Fruit fly (Drosophila melanogaster) whole organism, embryonic: ENCODE data around the gene CG34282.
A peak's percentile ranks its signal among the peaks of the same experiment; 100 is the strongest.

Source experiments
- BEAF-32 ChIP-seq: fragments of 200-800 bp; sonication (Bioruptor generic); optimal IDR thresholded peaks from 3 replicates; lab custom pipeline; 2017; ENCODE audit warnings: missing biosample characterization, missing genetic modification characterization, mild to moderate bottlenecking, moderate library complexity, missing genetic modification reagents
- CG10321 ChIP-seq: fragments of 200-800 bp; sonication (Bioruptor generic); IDR thresholded peaks from 2 replicates; pipeline ENCODE4 v1.3.6; 2022; ENCODE audit warnings: missing biosample characterization, missing genetic modification characterization
- CG10565 ChIP-seq: fragments of 200-800 bp; sonication (Bioruptor generic); optimal IDR thresholded peaks from 3 replicates; lab custom pipeline; 2016; ENCODE audit warnings: missing biosample characterization, mild to moderate bottlenecking, missing genetic modification characterization
- CG11695 ChIP-seq: fragments of 200-800 bp; sonication (Bioruptor generic); IDR thresholded peaks from 3 replicates; pipeline ENCODE4 v1.3.6; 2022; ENCODE audit warnings: missing biosample characterization, missing genetic modification characterization
- CG12219 ChIP-seq: fragments of 200-800 bp; sonication (Bioruptor generic); optimal IDR thresholded peaks from 3 replicates; lab custom pipeline; 2018; ENCODE audit warnings: missing biosample characterization, mild to moderate bottlenecking, missing genetic modification characterization
- CG12236 ChIP-seq: fragments of 200-800 bp; sonication (Bioruptor generic); optimal IDR thresholded peaks from 2 replicates; lab custom pipeline; 2016; ENCODE audit warnings: missing biosample characterization, missing genetic modification characterization
- CG13287 ChIP-seq: fragments of 200-800 bp; sonication (Bioruptor generic); IDR thresholded peaks from 2 replicates; pipeline ENCODE4 v1.3.6; 2022; ENCODE audit warnings: missing biosample characterization, missing genetic modification characterization; ENCODE audit not compliant: partially characterized antibody
- CG15269 ChIP-seq: fragments of 200-800 bp; sonication (Bioruptor generic); optimal IDR thresholded peaks from 2 replicates; lab custom pipeline; 2018; ENCODE audit warnings: missing biosample characterization, mild to moderate bottlenecking, missing genetic modification characterization, moderate library complexity
- CG17568 ChIP-seq: fragments of 200-800 bp; sonication (Bioruptor generic); optimal IDR thresholded peaks from 2 replicates; lab custom pipeline; 2018; ENCODE audit warnings: missing biosample characterization, mild to moderate bottlenecking, missing genetic modification characterization, moderate library complexity
- CG3407 ChIP-seq: fragments of 200-800 bp; sonication (Bioruptor generic); optimal IDR thresholded peaks from 2 replicates; lab custom pipeline; 2018; ENCODE audit warnings: missing biosample characterization, mild to moderate bottlenecking, missing genetic modification characterization
- CG4424 ChIP-seq: fragments of 200-800 bp; sonication (Bioruptor generic); optimal IDR thresholded peaks from 3 replicates; lab custom pipeline; 2016; ENCODE audit warnings: missing biosample characterization, missing genetic modification characterization
- CG6813 ChIP-seq: fragments of 200-800 bp; sonication (Bioruptor generic); optimal IDR thresholded peaks from 2 replicates; lab custom pipeline; 2017; ENCODE audit warnings: missing biosample characterization, missing genetic modification characterization, mild to moderate bottlenecking, moderate library complexity, missing genetic modification reagents
- CG8944 ChIP-seq: fragments of 200-800 bp; sonication (Bioruptor generic); optimal IDR thresholded peaks from 3 replicates; lab custom pipeline; 2016; ENCODE audit warnings: missing biosample characterization, missing genetic modification characterization
- CoRest ChIP-seq: fragments of 200-800 bp; sonication (Bioruptor generic); optimal IDR thresholded peaks from 3 replicates; lab custom pipeline; 2018; ENCODE audit warnings: missing biosample characterization, mild to moderate bottlenecking, missing genetic modification characterization, moderate library complexity
- Dek ChIP-seq: fragments of 200-800 bp; sonication (Bioruptor generic); optimal IDR thresholded peaks from 3 replicates; lab custom pipeline; 2019; ENCODE audit warnings: missing biosample characterization, mild to moderate bottlenecking, missing genetic modification characterization, moderate library complexity
- Dip3 ChIP-seq: fragments of 200-800 bp; sonication (Bioruptor generic); optimal IDR thresholded peaks from 3 replicates; lab custom pipeline; 2016; ENCODE audit warnings: missing biosample characterization, missing genetic modification characterization
- Doc2 ChIP-seq: fragments of 200-800 bp; sonication (Bioruptor generic); IDR thresholded peaks from 2 replicates; pipeline ENCODE4 v1.3.6; 2022; ENCODE audit warnings: missing biosample characterization, missing genetic modification characterization
- Elba2 ChIP-seq: fragments of 200-800 bp; sonication (Bioruptor generic); optimal IDR thresholded peaks from 3 replicates; lab custom pipeline; 2016; ENCODE audit warnings: missing biosample characterization, missing genetic modification characterization
- Hey ChIP-seq: fragments of 200-800 bp; sonication (Bioruptor generic); optimal IDR thresholded peaks from 3 replicates; lab custom pipeline; 2018; ENCODE audit warnings: missing biosample characterization, mild to moderate bottlenecking, missing genetic modification characterization
- Kr ChIP-seq: fragments of 200-800 bp; sonication (Bioruptor generic); optimal IDR thresholded peaks from 2 replicates; lab custom pipeline; 2017; ENCODE audit warnings: missing biosample characterization, mild to moderate bottlenecking, missing genetic modification characterization
- Lpt ChIP-seq: fragments of >200 bp; optimal IDR thresholded peaks from 2 replicates; lab custom pipeline; 2018; ENCODE audit warnings: missing biosample characterization, missing genetic modification characterization
- NC2α ChIP-seq: fragments of 200-800 bp; sonication (Bioruptor generic); optimal IDR thresholded peaks from 2 replicates; lab custom pipeline; 2016; ENCODE audit warnings: missing biosample characterization, missing genetic modification characterization
- Nf-YA ChIP-seq: fragments of 200-800 bp; sonication (Bioruptor generic); IDR thresholded peaks from 2 replicates; pipeline ENCODE4 v1.3.6; 2022; ENCODE audit warnings: missing biosample characterization, missing genetic modification characterization
- TFAM ChIP-seq: fragments of 200-800 bp; sonication (Bioruptor generic); optimal IDR thresholded peaks from 2 replicates; lab custom pipeline; 2017; ENCODE audit warnings: missing biosample characterization, missing genetic modification characterization, inconsistent platforms
- abd-A ChIP-seq: fragments of 200-800 bp; sonication (Bioruptor generic); optimal IDR thresholded peaks from 3 replicates; lab custom pipeline; 2019; ENCODE audit warnings: missing biosample characterization, mild to moderate bottlenecking, missing genetic modification characterization, moderate library complexity
- bsh ChIP-seq, 2 experiments: fragments of 200-800 bp; sonication (Bioruptor generic); optimal IDR thresholded peaks; 2 replicates each; lab custom pipeline; 2017 to 2018; ENCODE audit warnings: mild to moderate bottlenecking in 2 of 2, missing biosample characterization in 2 of 2, missing genetic modification characterization in 2 of 2, moderate library complexity in 1 of 2
- cas ChIP-seq: fragments of 200-800 bp; sonication (Bioruptor generic); IDR thresholded peaks from 2 replicates; pipeline ENCODE4 v1.3.6; 2022; ENCODE audit warnings: missing biosample characterization, missing genetic modification characterization
- chinmo ChIP-seq: fragments of 200-800 bp; sonication (Bioruptor generic); IDR thresholded peaks from 4 replicates; pipeline ENCODE4 v1.3.6; 2022; ENCODE audit warnings: missing biosample characterization, missing genetic modification characterization; ENCODE audit not compliant: partially characterized antibody
- croc ChIP-seq: fragments of 200-800 bp; sonication (Bioruptor generic); conservative IDR thresholded peaks from 3 replicates; pipeline ENCODE4 v1.3.6; 2022; ENCODE audit warnings: missing biosample characterization, missing genetic modification characterization
- emc ChIP-seq: fragments of 200-800 bp; sonication (Bioruptor generic); optimal IDR thresholded peaks from 2 replicates; lab custom pipeline; 2016; ENCODE audit warnings: missing biosample characterization, missing genetic modification characterization
- exex ChIP-seq: fragments of 200-800 bp; sonication (Bioruptor generic); optimal IDR thresholded peaks from 4 replicates; lab custom pipeline; 2018; ENCODE audit warnings: missing biosample characterization, mild to moderate bottlenecking, missing genetic modification characterization, moderate library complexity
- her ChIP-seq: fragments of 200-800 bp; sonication (Bioruptor generic); optimal IDR thresholded peaks from 2 replicates; lab custom pipeline; 2016; ENCODE audit warnings: missing biosample characterization, missing genetic modification characterization
- hkb ChIP-seq, 2 experiments: fragments of 200-800 bp in 1 of 2; fragments of >200 bp in 1 of 2; sonication (Bioruptor generic) in 1 of 2; IDR thresholded peaks in 1 of 2; optimal IDR thresholded peaks in 1 of 2; 2 replicates each; pipeline versions ENCODE4 v1.3.6 to Lab custom; 2017 to 2022; ENCODE audit warnings: missing biosample characterization in 1 of 2, missing genetic modification characterization in 1 of 2
- inv ChIP-seq: fragments of 200-800 bp; sonication (Bioruptor generic); IDR thresholded peaks from 2 replicates; pipeline ENCODE4 v1.3.6; 2022; ENCODE audit warnings: missing biosample characterization, missing genetic modification characterization; ENCODE audit not compliant: partially characterized antibody
- knrl ChIP-seq: fragments of 200-800 bp; sonication (Bioruptor generic); IDR thresholded peaks from 3 replicates; pipeline ENCODE4 v1.3.6; 2022; ENCODE audit warnings: missing biosample characterization, missing genetic modification characterization; ENCODE audit not compliant: partially characterized antibody
- nerfin-1 ChIP-seq: fragments of 200-800 bp; sonication (Bioruptor generic); optimal IDR thresholded peaks from 3 replicates; lab custom pipeline; 2019; ENCODE audit warnings: missing biosample characterization, mild to moderate bottlenecking, missing genetic modification characterization, moderate library complexity
- oc ChIP-seq: fragments of 200-800 bp; sonication (Bioruptor generic); optimal IDR thresholded peaks from 2 replicates; lab custom pipeline; 2018; ENCODE audit warnings: missing biosample characterization, mild to moderate bottlenecking, missing genetic modification characterization, moderate library complexity
- pan ChIP-seq, 4 experiments: fragments of >200 bp in 3 of 4; fragments of 200-800 bp in 1 of 4; sonication (Bioruptor generic) in 1 of 4; optimal IDR thresholded peaks in 3 of 4; IDR thresholded peaks in 1 of 4; 2 replicates each; pipeline versions ENCODE4 v1.3.6 to Lab custom; 2017 to 2022; ENCODE audit warnings: missing biosample characterization in 2 of 4, missing genetic modification characterization in 2 of 4, mixed read lengths in 1 of 4
- pita ChIP-seq: fragments of 200-800 bp; sonication (Bioruptor generic); optimal IDR thresholded peaks from 2 replicates; lab custom pipeline; 2017; ENCODE audit warnings: missing biosample characterization, mild to moderate bottlenecking, missing genetic modification characterization
- pum ChIP-seq: fragments of 200-800 bp; sonication (Bioruptor generic); optimal IDR thresholded peaks from 2 replicates; lab custom pipeline; 2016; ENCODE audit warnings: missing biosample characterization, missing genetic modification characterization
- rib ChIP-seq: fragments of 200-800 bp; sonication (Bioruptor generic); IDR thresholded peaks from 2 replicates; pipeline ENCODE4 v1.3.6; 2022; ENCODE audit warnings: missing biosample characterization, missing genetic modification characterization
- seq ChIP-seq: fragments of 200-800 bp; sonication (Bioruptor generic); IDR thresholded peaks from 2 replicates; pipeline ENCODE4 v1.3.6; 2022; ENCODE audit warnings: missing biosample characterization, missing genetic modification characterization
- slbo ChIP-seq: fragments of 200-800 bp; sonication (Bioruptor generic); IDR thresholded peaks from 2 replicates; pipeline ENCODE4 v1.3.6; 2022; ENCODE audit warnings: missing biosample characterization, missing genetic modification characterization
- sna ChIP-seq: fragments of 200-800 bp; sonication (Bioruptor generic); IDR thresholded peaks from 2 replicates; pipeline ENCODE4 v1.3.6; 2022; ENCODE audit warnings: missing biosample characterization, missing genetic modification characterization; ENCODE audit not compliant: partially characterized antibody
- tll ChIP-seq, 2 experiments: fragments of 200-800 bp in 1 of 2; fragments of >200 bp in 1 of 2; sonication (Bioruptor generic) in 1 of 2; optimal IDR thresholded peaks; 2 replicates each; lab custom pipeline; 2017 to 2019; ENCODE audit warnings: missing biosample characterization in 2 of 2, missing genetic modification characterization in 2 of 2, mild to moderate bottlenecking in 1 of 2, moderate library complexity in 1 of 2
- tx ChIP-seq: fragments of 200-800 bp; sonication (Bioruptor generic); optimal IDR thresholded peaks from 2 replicates; lab custom pipeline; 2016; ENCODE audit warnings: missing biosample characterization, missing genetic modification characterization
- unpg ChIP-seq: fragments of 200-800 bp; sonication (Bioruptor generic); optimal IDR thresholded peaks from 3 replicates; lab custom pipeline; 2018; ENCODE audit warnings: missing biosample characterization, mild to moderate bottlenecking, missing genetic modification characterization, moderate library complexity

CG34282 gene

DNA sequence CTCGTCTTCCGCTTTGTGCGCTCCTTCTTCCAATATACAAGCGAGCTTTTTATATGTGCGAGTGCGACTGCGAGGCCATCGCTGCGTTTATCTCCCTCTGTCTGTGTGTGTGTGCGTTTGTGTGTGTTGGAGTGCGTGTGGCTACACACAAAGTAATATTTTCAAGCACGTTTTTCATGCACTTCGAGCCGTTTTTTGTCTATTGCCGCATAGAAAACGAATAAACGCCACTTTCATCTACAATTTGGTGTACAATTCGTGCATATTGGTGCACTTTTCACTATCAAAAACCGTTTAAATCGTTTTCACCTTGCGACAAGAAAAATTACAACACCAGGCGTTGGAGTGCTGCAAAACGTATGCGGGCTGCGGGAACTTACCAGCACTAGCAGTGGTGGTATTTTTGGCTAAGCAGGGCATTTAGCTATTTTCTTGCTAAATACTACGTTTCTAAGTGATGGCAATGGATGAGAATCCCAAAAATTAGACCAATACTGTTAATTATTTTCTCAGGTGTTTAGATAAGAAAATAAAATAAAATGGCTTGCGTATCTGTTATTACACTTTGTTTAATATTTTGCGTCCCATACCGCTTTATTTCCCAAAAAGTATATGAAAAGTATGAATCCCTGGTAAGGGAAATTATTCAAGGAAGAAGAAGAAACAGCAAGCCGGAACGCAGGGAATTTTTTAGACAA lies 36.0 kb upstream of the CG34282 start, which contains the start of the genes CG31224 and CstF64 (continued):
- TF ChIP-seq unpg (peak; percentile 83), pita (GFP tag; lab: Kevin White, UChicago) (no peak), Kr (GFP tag; lab: Kevin White, UChicago) (no peak), tll (GFP tag; optimal IDR thresholded peaks at IDR 0.05; lab: Kevin White, UChicago) (no peak), sna (GFP tag; lab: Robert Waterston, UW) (no peak), chinmo (peak; percentile 59; the same call in 2 of the 4 replicates), Dek (tag; lab: Kevin White, UChicago) (no peak), CG12219 (peak; percentile 42), oc (tag; lab: Kevin White, UChicago) (peak; percentile 67), tx (peak; percentile 88), emc (GFP tag; lab: Kevin White, UChicago) (peak; percentile 36), CG6813 (peak; percentile 11), Lpt (no peak), pan (optimal IDR thresholded peaks at IDR 0.05; lab: Kevin White, UChicago) (no peak), pan (GFP tag; optimal IDR thresholded peaks at IDR 0.05 in 1 of 2, IDR thresholded peaks at IDR 0.05 in 1 of 2) (peak in 1 of 2 experiments; percentile 90), croc (GFP tag; lab: Robert Waterston, UW) (peak; percentile 55), TFAM (peak; percentile 24), CG12236 (GFP tag; lab: Kevin White, UChicago) (peak; percentile 67), Doc2 (GFP tag; lab: Robert Waterston, UW) (peak; percentile 18; the same call in 1 of the 2 replicates), cas (peak; percentile 51; the same call in 1 of the 2 replicates), CG11695 (GFP tag; lab: Robert Waterston, UW) (peak; percentile 65), nerfin-1 (tag; lab: Kevin White, UChicago) (peak; percentile 86), CG17568 (no peak), CG10565 (GFP tag; lab: Kevin White, UChicago) (peak; percentile 12), Hey (no peak), her (GFP tag; lab: Kevin White, UChicago) (peak; percentile 71), CG4424 (GFP tag; lab: Kevin White, UChicago) (peak; percentile 83), pum (peak; percentile 88), NC2α (peak; percentile 69), seq (GFP tag; lab: Robert Waterston, UW) (peak; percentile 66; the same call in 1 of the 2 replicates), rib (GFP tag; lab: Robert Waterston, UW) (0 out of 2 replicates have a peak, but pooled peaks have one; percentile 44), inv (GFP tag; lab: Robert Waterston, UW) (no peak), exex (peak; percentile 50), Nf-YA (no peak), CG10321 (no peak), CG13287 (no peak; the same call in none of the 2 replicates), abd-A (tag; lab: Kevin White, UChicago) (no peak), BEAF-32 (GFP tag; lab: Kevin White, UChicago) (peak; percentile 54), knrl (GFP tag; lab: Robert Waterston, UW) (no peak; the same call in 2 of the 3 replicates), hkb (optimal IDR thresholded peaks at IDR 0.05; lab: Kevin White, UChicago) (peak; percentile 80), hkb (GFP tag; IDR thresholded peaks at IDR 0.05; lab: Robert Waterston, UW) (peak; percentile 76), CG15269 (tag; lab: Kevin White, UChicago) (no peak), slbo (peak; percentile 94), CoRest (tag; lab: Kevin White, UChicago) (peak; percentile 87), CG3407 (no peak), bsh (GFP tag; optimal IDR thresholded peaks at IDR 0.05; lab: Kevin White, UChicago) (peak in 1 of 2 experiments; percentile 82), CG8944 (GFP tag; lab: Kevin White, UChicago) (peak; percentile 90), Dip3 (GFP tag; lab: Kevin White, UChicago) (peak; percentile 89), Elba2 (GFP tag; lab: Kevin White, UChicago) (peak; percentile 67)
